Worm (Caenorhabditis elegans) whole organism, late embryonic: ENCODE data around the gene Y47D7A.9.

Source experiments
- C08G9.2 ChIP-seq: sonication (generic microtip); optimal IDR thresholded peaks from 2 replicates; lab custom pipeline; 2016; ENCODE audit warnings: mild to moderate bottlenecking, missing genetic modification characterization, moderate library complexity, missing compliant biosample characterization
- C38D4.7 ChIP-seq: fragments of 200-800 bp; sonication (Bioruptor generic); optimal IDR thresholded peaks from 2 replicates; lab custom pipeline; 2018; ENCODE audit warnings: mild to moderate bottlenecking, missing genetic modification characterization, moderate library complexity, missing compliant biosample characterization
- K02D7.2 ChIP-seq: sonication (generic microtip); optimal IDR thresholded peaks from 2 replicates; lab custom pipeline; 2017; ENCODE audit warnings: mild to moderate bottlenecking, missing genetic modification characterization, missing compliant biosample characterization
- ceh-14 ChIP-seq: sonication (generic microtip); optimal IDR thresholded peaks from 2 replicates; lab custom pipeline; 2016; ENCODE audit warnings: missing genotype, missing genetic modification characterization, missing compliant biosample characterization
- ceh-18 ChIP-seq: sonication (generic microtip); optimal IDR thresholded peaks from 2 replicates; lab custom pipeline; 2016; ENCODE audit warnings: missing genetic modification characterization, missing compliant biosample characterization
- ceh-19 ChIP-seq: fragments of 200-800 bp; sonication (Bioruptor generic); optimal IDR thresholded peaks from 2 replicates; lab custom pipeline; 2018; ENCODE audit warnings: mild to moderate bottlenecking, missing genetic modification characterization, missing compliant biosample characterization
- ceh-24 ChIP-seq: sonication (generic microtip); optimal IDR thresholded peaks from 2 replicates; lab custom pipeline; 2016; ENCODE audit warnings: mild to moderate bottlenecking, missing genetic modification characterization, missing compliant biosample characterization
- ceh-30 ChIP-seq: fragments of 150-350 bp; optimal IDR thresholded peaks from 2 replicates; lab custom pipeline; 2014; ENCODE audit warnings: missing biosample characterization, missing genetic modification characterization
- ceh-31 ChIP-seq: sonication (generic microtip); optimal IDR thresholded peaks from 2 replicates; lab custom pipeline; 2016; ENCODE audit warnings: missing genetic modification characterization, missing compliant biosample characterization
- ceh-34 ChIP-seq: sonication (generic microtip); optimal IDR thresholded peaks from 2 replicates; lab custom pipeline; 2016; ENCODE audit warnings: mild to moderate bottlenecking, missing genetic modification characterization, missing compliant biosample characterization
- ceh-48 ChIP-seq: sonication (generic microtip); optimal IDR thresholded peaks from 2 replicates; lab custom pipeline; 2016; ENCODE audit warnings: missing genetic modification characterization, inconsistent platforms, missing compliant biosample characterization
- ceh-6 ChIP-seq: fragments of 200-800 bp; sonication (Bioruptor generic); optimal IDR thresholded peaks from 2 replicates; lab custom pipeline; 2018; ENCODE audit warnings: mild to moderate bottlenecking, missing genetic modification characterization, missing compliant biosample characterization
- ceh-9 ChIP-seq: sonication (generic microtip); optimal IDR thresholded peaks from 2 replicates; lab custom pipeline; 2016; ENCODE audit warnings: mild to moderate bottlenecking, missing genetic modification characterization, inconsistent platforms, missing compliant biosample characterization
- dmd-4 ChIP-seq: sonication (generic microtip); optimal IDR thresholded peaks from 2 replicates; lab custom pipeline; 2016; ENCODE audit warnings: borderline replicate concordance, missing genetic modification characterization, missing compliant biosample characterization
- dve-1 ChIP-seq: sonication (generic microtip); optimal IDR thresholded peaks from 2 replicates; lab custom pipeline; 2017; ENCODE audit warnings: antibody characterized with exemption, mild to moderate bottlenecking, missing genetic modification characterization, missing compliant biosample characterization
- elt-4 ChIP-seq: sonication (generic microtip); optimal IDR thresholded peaks from 2 replicates; lab custom pipeline; 2016; ENCODE audit warnings: missing genetic modification characterization, missing compliant biosample characterization
- ets-4 ChIP-seq: sonication (generic microtip); optimal IDR thresholded peaks from 2 replicates; lab custom pipeline; 2016; ENCODE audit warnings: missing genetic modification characterization, missing compliant biosample characterization
- fax-1 ChIP-seq: sonication (generic microtip); optimal IDR thresholded peaks from 2 replicates; lab custom pipeline; 2016; ENCODE audit warnings: missing genotype, missing genetic modification characterization, missing compliant biosample characterization
- fkh-10 ChIP-seq: fragments of 150-350 bp; optimal IDR thresholded peaks from 2 replicates; lab custom pipeline; 2014; ENCODE audit warnings: missing biosample characterization, missing genetic modification reagents, missing genetic modification characterization
- hlh-13 ChIP-seq: fragments of 200-800 bp; sonication (Bioruptor generic); optimal IDR thresholded peaks from 2 replicates; lab custom pipeline; 2018; ENCODE audit warnings: mild to moderate bottlenecking, missing genetic modification characterization, missing compliant biosample characterization
- hlh-15 ChIP-seq: sonication (generic microtip); optimal IDR thresholded peaks from 2 replicates; lab custom pipeline; 2016; ENCODE audit warnings: missing genetic modification characterization, missing compliant biosample characterization
- hlh-30 ChIP-seq: sonication (generic microtip); optimal IDR thresholded peaks from 2 replicates; lab custom pipeline; 2017; ENCODE audit warnings: antibody characterized with exemption, missing genetic modification characterization, missing compliant biosample characterization; ENCODE audit not compliant: insufficient read depth
- hlh-6 ChIP-seq: sonication (generic microtip); optimal IDR thresholded peaks from 2 replicates; lab custom pipeline; 2016; ENCODE audit warnings: missing genotype, missing genetic modification characterization, missing compliant biosample characterization
- hlh-8 ChIP-seq: sonication (generic microtip); optimal IDR thresholded peaks from 2 replicates; lab custom pipeline; 2016; ENCODE audit warnings: missing genotype, missing genetic modification characterization, missing compliant biosample characterization
- lim-6 ChIP-seq: sonication (generic microtip); optimal IDR thresholded peaks from 2 replicates; lab custom pipeline; 2016; ENCODE audit warnings: missing genetic modification characterization, missing compliant biosample characterization
- madf-2 ChIP-seq: sonication (generic microtip); optimal IDR thresholded peaks from 2 replicates; lab custom pipeline; 2017; ENCODE audit warnings: missing genetic modification characterization, missing compliant biosample characterization
- nhr-232 ChIP-seq: sonication (generic microtip); optimal IDR thresholded peaks from 2 replicates; lab custom pipeline; 2016; ENCODE audit warnings: missing genetic modification characterization, missing compliant biosample characterization
- npax-4 ChIP-seq: sonication (generic microtip); optimal IDR thresholded peaks from 2 replicates; lab custom pipeline; 2016; ENCODE audit warnings: missing genetic modification characterization, missing compliant biosample characterization
- pat-9 ChIP-seq: fragments of 200-800 bp; sonication (Bioruptor generic); optimal IDR thresholded peaks from 2 replicates; lab custom pipeline; 2018; ENCODE audit warnings: mild to moderate bottlenecking, missing genetic modification characterization, moderate library complexity, missing compliant biosample characterization
- pax-1 ChIP-seq: fragments of 150-350 bp; optimal IDR thresholded peaks from 2 replicates; lab custom pipeline; 2014; ENCODE audit warnings: missing biosample characterization, missing genetic modification characterization
- pha-2 ChIP-seq: sonication (generic microtip); optimal IDR thresholded peaks from 2 replicates; lab custom pipeline; 2017; ENCODE audit warnings: mild to moderate bottlenecking, missing genetic modification characterization, missing compliant biosample characterization
- pha-4 ChIP-seq: fragments of 150-350 bp; optimal IDR thresholded peaks from 2 replicates; lab custom pipeline; 2018; ENCODE audit warnings: missing biosample characterization, missing genetic modification reagents, missing genetic modification characterization
- pros-1 ChIP-seq: fragments of 150-350 bp; optimal IDR thresholded peaks from 2 replicates; lab custom pipeline; 2014; ENCODE audit warnings: missing biosample characterization, missing genetic modification reagents, missing genetic modification characterization
- ref-2 ChIP-seq: sonication (generic microtip); optimal IDR thresholded peaks from 2 replicates; lab custom pipeline; 2016; ENCODE audit warnings: missing genetic modification characterization, missing compliant biosample characterization
- sdc-2 ChIP-seq: sonication (generic microtip); optimal IDR thresholded peaks from 2 replicates; lab custom pipeline; 2016; ENCODE audit warnings: missing genotype, missing genetic modification characterization, missing compliant biosample characterization
- sox-2 ChIP-seq: fragments of 200-800 bp; sonication (Bioruptor generic); IDR thresholded peaks from 2 replicates; pipeline ENCODE4 v1.3.6; 2022; ENCODE audit warnings: missing genetic modification reagents, missing genetic modification characterization, missing compliant biosample characterization
- tbx-2 ChIP-seq: sonication (generic microtip); optimal IDR thresholded peaks from 2 replicates; lab custom pipeline; 2016; ENCODE audit warnings: missing genetic modification characterization, missing compliant biosample characterization
- unc-42 ChIP-seq: sonication (generic microtip); optimal IDR thresholded peaks from 2 replicates; lab custom pipeline; 2016; ENCODE audit warnings: missing genotype, missing genetic modification characterization, missing compliant biosample characterization
- unc-86 ChIP-seq: sonication (generic microtip); optimal IDR thresholded peaks from 2 replicates; lab custom pipeline; 2016; ENCODE audit warnings: missing genetic modification characterization, missing compliant biosample characterization

Y47D7A.9 gene

DNA sequence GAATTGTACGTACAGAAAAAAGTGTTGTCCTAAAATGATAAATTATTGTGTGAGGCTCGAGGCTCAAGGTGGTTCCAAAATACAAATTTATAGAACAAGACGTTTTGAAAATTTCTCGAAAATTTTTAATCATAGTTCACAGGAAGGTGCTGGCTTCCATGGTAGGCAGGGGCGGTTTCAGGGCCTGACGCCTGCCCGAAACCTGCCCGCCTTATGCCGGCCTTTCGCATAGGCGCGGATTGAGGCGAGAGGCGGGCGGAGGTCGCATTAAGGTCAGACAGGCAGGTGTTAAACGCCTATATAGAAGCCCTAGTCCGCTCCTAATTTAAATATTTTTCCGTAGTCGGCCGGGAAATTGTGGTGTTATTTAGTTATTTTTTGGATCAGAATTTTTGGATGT is 673 bp downstream of the Y47D7A.9 start:
- TF ChIP-seq sdc-2 (tag; lab: Kevin White, UChicago): no peak
- no peak for TF ChIP-seq hlh-6 (tag; lab: Kevin White, UChicago)
- no peak for TF ChIP-seq hlh-30
- TF ChIP-seq hlh-13: no peak
- no peak for TF ChIP-seq ref-2

DNA sequence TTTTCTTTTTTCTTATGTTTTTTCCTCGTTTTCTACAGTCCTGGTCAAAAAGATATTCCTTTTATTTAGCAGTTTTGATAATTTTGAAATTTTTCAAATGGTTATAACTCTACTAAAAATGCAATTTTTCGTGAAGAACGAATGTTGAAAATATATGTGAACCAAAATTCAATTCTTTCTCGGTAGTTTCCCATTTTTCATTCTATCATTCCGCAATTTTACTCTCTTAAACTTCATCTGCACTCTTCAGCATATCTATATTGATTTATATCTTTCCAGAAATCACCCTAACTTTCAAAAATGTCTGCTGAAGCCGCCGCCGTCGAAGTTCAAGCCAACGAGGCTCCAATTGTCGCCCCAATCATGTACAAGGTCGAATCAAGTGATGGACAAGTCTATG is 1.6 kb downstream of the Y47D7A.9 start, which contains the start of gene skr-7:
TSS of gene skr-7 (plus strand) at position 301 of the 400 bp plus-strand sequence.
- TF ChIP-seq unc-42 (tag; lab: Kevin White, UChicago): no peak
- TF ChIP-seq ceh-30 (tag; lab: Kevin White, UChicago): no peak
- no peak for TF ChIP-seq hlh-6 (tag; lab: Kevin White, UChicago)
- TF ChIP-seq dve-1 (tag; lab: Kevin White, UChicago): no peak
- no peak for TF ChIP-seq ceh-9 (tag; lab: Kevin White, UChicago)
- TF ChIP-seq pax-1: no peak
- TF ChIP-seq fkh-10 (GFP tag; lab: Kevin White, UChicago): no peak
- no peak for TF ChIP-seq pha-4
- TF ChIP-seq nhr-232 (tag; lab: Kevin White, UChicago): no peak
- TF ChIP-seq elt-4 (tag; lab: Kevin White, UChicago): no peak
- TF ChIP-seq npax-4 (tag; lab: Kevin White, UChicago): no peak
- TF ChIP-seq sdc-2 (tag; lab: Kevin White, UChicago): no peak
- no peak for TF ChIP-seq ceh-34
- TF ChIP-seq ceh-6: no peak
- no peak for TF ChIP-seq sox-2
- TF ChIP-seq ceh-31 (tag; lab: Kevin White, UChicago): no peak
- no peak for TF ChIP-seq dmd-4 (tag; lab: Kevin White, UChicago)
- no peak for TF ChIP-seq K02D7.2 (tag; lab: Kevin White, UChicago)
- no peak for TF ChIP-seq ceh-14 (tag; lab: Kevin White, UChicago)
- TF ChIP-seq hlh-13: no peak

- no peak for TF ChIP-seq ref-2
- TF ChIP-seq tbx-2 (tag; lab: Kevin White, UChicago): no peak
- no peak for TF ChIP-seq ets-4 (tag; lab: Kevin White, UChicago)
- no peak for TF ChIP-seq fax-1 (tag; lab: Kevin White, UChicago)
- no peak for TF ChIP-seq pat-9 (tag; lab: Kevin White, UChicago)
- no peak for TF ChIP-seq pha-4
- TF ChIP-seq lim-6 (tag; lab: Kevin White, UChicago): no peak
- TF ChIP-seq ceh-48: no peak
- TF ChIP-seq pax-1: no peak
- TF ChIP-seq ceh-30 (tag; lab: Kevin White, UChicago): no peak
- no peak for TF ChIP-seq ceh-24 (tag; lab: Kevin White, UChicago)
- no peak for TF ChIP-seq madf-2
- TF ChIP-seq unc-86 (tag; lab: Kevin White, UChicago): no peak
- no peak for TF ChIP-seq hlh-6 (tag; lab: Kevin White, UChicago)
- TF ChIP-seq pha-2 (tag; lab: Kevin White, UChicago): no peak
- no peak for TF ChIP-seq unc-42 (tag; lab: Kevin White, UChicago)
Measured at ce11 chrV:4421475-4421874, 2.3 kb downstream of the Y47D7A.9 start, which contains the start of gene skr-14. Gene skr-14 (minus strand): TSS chrV:4421575.

DNA sequence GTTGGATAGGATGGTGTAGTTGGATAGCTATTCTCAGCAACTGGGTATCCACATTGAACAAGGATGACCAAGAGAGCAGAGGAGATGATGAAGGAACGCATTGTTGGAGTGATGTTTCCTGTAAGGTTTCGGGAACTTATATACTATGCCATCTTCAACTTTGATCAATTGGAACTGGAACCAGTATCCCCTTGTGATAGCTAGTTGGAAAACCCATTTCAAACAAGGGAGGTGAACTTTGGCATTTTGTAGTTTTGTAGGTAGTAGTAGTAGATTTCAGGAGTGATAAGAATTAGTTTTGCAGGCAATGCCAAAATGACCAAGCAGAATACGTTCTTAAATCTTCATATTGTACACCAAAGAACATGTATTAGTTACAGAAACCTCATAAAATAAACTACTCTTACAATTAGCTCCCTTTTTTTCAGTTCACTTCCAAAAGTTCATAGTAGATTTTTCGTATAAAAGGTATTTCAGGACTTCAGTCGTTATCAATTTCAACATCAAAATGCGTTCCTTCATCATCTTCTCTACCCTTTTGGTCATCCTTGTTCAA is 3.9 kb downstream of the Y47D7A.9 start, which contains the start of the genes Y47D7A.7 and Y47D7A.2:
TSS of gene Y47D7A.7 (minus strand) at position 101 of the 556 bp plus-strand sequence.
TSS of gene Y47D7A.2 (plus strand) at position 506 of the 556 bp plus-strand sequence.
- no peak for TF ChIP-seq ceh-24 (tag; lab: Kevin White, UChicago)
- no peak for TF ChIP-seq ceh-14 (tag; lab: Kevin White, UChicago)
- no peak for TF ChIP-seq sox-2
- no peak for TF ChIP-seq elt-4 (tag; lab: Kevin White, UChicago)
- TF ChIP-seq C38D4.7: no peak
- TF ChIP-seq C08G9.2: no peak
- no peak for TF ChIP-seq fkh-10 (GFP tag; lab: Kevin White, UChicago)
- TF ChIP-seq ets-4 (tag; lab: Kevin White, UChicago): no peak
- TF ChIP-seq pros-1 (tag; lab: Kevin White, UChicago): no peak
- TF ChIP-seq ceh-18 (tag; lab: Kevin White, UChicago): no peak
- TF ChIP-seq hlh-15 (tag; lab: Kevin White, UChicago): no peak
- TF ChIP-seq ceh-30 (tag; lab: Kevin White, UChicago): no peak
- no peak for TF ChIP-seq ceh-19
- no peak for TF ChIP-seq hlh-8 (tag; lab: Kevin White, UChicago)
